Fruit fly (Drosophila melanogaster) S2 (cell line): ENCODE measurements around the gene CG17652.

Experiments used
- CG8478 ChIP-seq: fragments of >200 bp; optimal IDR thresholded peaks from 2 replicates; lab custom pipeline; 2018
- CTCF ChIP-seq, 2 experiments: fragments of >200 bp; optimal IDR thresholded peaks; 2 replicates each; lab custom pipeline; 2018

DNA sequence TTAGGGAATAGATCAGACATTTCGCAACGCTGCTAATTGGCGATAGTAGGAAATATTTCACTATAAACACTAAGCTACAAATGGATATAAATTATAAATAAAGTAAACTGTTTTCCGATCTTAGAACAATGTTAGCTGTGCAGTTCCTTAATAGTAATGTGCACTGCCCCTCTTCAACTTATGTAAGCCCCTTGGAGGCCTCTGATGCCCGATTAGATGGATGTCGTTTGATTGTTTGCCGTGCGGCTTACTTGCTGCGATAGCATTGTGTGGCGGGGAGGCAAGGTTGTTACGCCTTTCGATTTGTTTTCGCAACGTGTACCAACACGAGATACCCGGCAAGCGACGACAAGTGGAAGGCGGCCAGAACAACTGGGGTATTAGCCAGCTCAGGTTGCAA, 9.9 kb downstream of the CG17652 start:
- TF ChIP-seq CTCF (optimal IDR thresholded peaks at IDR 0.05; lab: Kevin White, UChicago) (no peak), CG8478 (lab: Kevin White, UChicago) (no peak)
